Worm (Caenorhabditis elegans): ENCODE measurements around the gene T07A9.14.
A peak's percentile ranks its signal among the peaks of the same experiment; 100 is the strongest.

T07A9.14 gene

DNA sequence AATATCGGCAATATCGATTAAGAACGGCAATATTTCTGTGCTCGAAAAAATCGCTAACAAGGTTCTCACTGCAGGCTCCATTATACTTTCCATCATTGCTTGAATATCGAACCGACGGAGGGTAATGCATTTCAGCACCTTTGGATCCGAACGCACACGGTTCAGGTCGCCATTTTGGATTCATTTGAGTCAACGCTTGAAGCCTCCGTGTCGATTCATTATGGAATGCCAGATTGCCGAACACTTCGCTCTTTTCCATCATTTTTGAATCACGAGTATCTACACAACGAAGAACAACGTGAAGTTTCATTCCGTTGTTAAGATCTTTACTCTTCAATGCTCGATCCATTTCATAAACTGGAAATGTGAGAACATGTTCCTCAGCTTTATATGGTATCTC lies 35.6 kb downstream of the T07A9.14 start:
- no peak for TF ChIP-seq W03F9.2 (tag; optimal IDR thresholded peaks at IDR 0.05)
- no peak for TF ChIP-seq dao-5 (tag; optimal IDR thresholded peaks at IDR 0.05)
- no peak for TF ChIP-seq him-1 (tag; optimal IDR thresholded peaks at IDR 0.05)

- TF ChIP-seq W03F9.2 (tag; optimal IDR thresholded peaks at IDR 0.05): no peak
- TF ChIP-seq him-1 (tag; optimal IDR thresholded peaks at IDR 0.05): no peak
- TF ChIP-seq dao-5 (tag; optimal IDR thresholded peaks at IDR 0.05): no peak
Measured at ce11 chrIV:425052-425451, 38.6 kb downstream of the T07A9.14 start, which contains the start of gene daf-18. Gene daf-18, minus strand, starts transcription at chrIV:425177.

ce11 chrIV:425546-425945 lies 39.0 kb downstream of the T07A9.14 start:
- TF ChIP-seq W03F9.2 (tag; optimal IDR thresholded peaks at IDR 0.05): peak; percentile 67
- no peak for TF ChIP-seq dao-5 (tag; optimal IDR thresholded peaks at IDR 0.05)

- TF ChIP-seq W03F9.2 (tag; optimal IDR thresholded peaks at IDR 0.05): no peak
- no peak for TF ChIP-seq dao-5 (tag; optimal IDR thresholded peaks at IDR 0.05)
- no peak for TF ChIP-seq him-1 (tag; optimal IDR thresholded peaks at IDR 0.05)
Measured at ce11 chrIV:425995-426394, 39.5 kb downstream of the T07A9.14 start, which contains the start of gene garr-1. Gene garr-1, plus strand, starts transcription at chrIV:426168.

DNA sequence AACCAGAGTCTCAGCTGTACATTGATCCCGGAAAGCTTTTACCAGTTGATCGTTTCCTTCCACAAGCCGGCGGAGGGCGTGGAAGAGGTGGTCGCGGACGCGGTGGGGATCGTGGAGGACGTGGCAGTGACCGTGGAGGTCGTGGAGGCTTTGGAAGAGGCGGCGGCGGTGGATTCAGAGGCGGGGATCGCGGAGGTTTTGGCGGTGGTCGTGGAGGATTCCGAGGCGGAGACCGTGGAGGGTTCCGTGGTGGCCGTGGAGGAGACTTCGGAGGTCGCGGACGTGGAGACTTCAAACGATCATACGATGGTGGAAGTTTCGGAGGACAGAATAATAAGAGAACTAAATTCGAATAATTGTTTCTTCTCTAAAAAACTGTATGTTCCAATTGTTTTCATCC lies 40.1 kb downstream of the T07A9.14 start:
- TF ChIP-seq W03F9.2 (tag; optimal IDR thresholded peaks at IDR 0.05) (no peak), dao-5 (tag; optimal IDR thresholded peaks at IDR 0.05) (no peak), him-1 (tag; optimal IDR thresholded peaks at IDR 0.05) (no peak)

- TF ChIP-seq him-1 (tag; optimal IDR thresholded peaks at IDR 0.05) (no peak), dao-5 (tag; optimal IDR thresholded peaks at IDR 0.05) (no peak), W03F9.2 (tag; optimal IDR thresholded peaks at IDR 0.05) (no peak)
Measured at ce11 chrIV:427100-427908, 40.8 kb downstream of the T07A9.14 start.

DNA sequence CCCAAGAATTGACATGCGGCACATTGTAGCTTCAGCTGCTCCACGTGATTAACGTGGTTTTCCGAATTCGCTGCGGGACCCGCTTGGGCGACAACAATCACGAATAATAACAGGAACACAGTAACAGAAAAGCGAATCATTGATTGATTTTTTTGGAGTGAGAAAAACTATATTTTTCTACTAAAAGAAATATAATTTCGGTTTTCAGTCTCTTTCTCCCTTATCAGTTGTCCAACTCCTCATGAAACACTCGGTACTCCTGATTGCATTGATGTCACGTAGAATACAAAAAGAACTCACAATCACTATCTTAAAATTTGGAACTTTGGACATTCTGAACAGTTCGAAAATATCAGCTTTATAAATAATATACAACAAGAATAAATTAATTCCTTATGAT lies 42.4 kb downstream of the T07A9.14 start, which contains the start of gene Y66H1A.5:
Y66H1A.5 (minus strand) TSS at position 265 of the 400 bp plus-strand sequence.
- TF ChIP-seq dao-5 (tag; optimal IDR thresholded peaks at IDR 0.05) (no peak), W03F9.2 (tag; optimal IDR thresholded peaks at IDR 0.05) (no peak), him-1 (tag; optimal IDR thresholded peaks at IDR 0.05) (no peak)

Measured in whole organism, L4/young adult.